Fruit fly (Drosophila melanogaster): ENCODE data around the gene CG8031.

dm6 chr3R:12977371-12978050 is 33.6 kb downstream of the CG8031 start, which contains the start of the genes CG7381 and CG7091:
- TF ChIP-seq sens-2 (GFP tag; IDR thresholded peaks at IDR 0.05) (no peak), bigmax (GFP tag; optimal IDR thresholded peaks at IDR 0.05) (no peak), CG6254 (GFP tag; optimal IDR thresholded peaks at IDR 0.05) (no peak), CG4617 (GFP tag; optimal IDR thresholded peaks at IDR 0.05; ENCODE audit: borderline replicate concordance) (no peak)
